Fruit fly (Drosophila melanogaster) whole organism, wandering third instar larva: ENCODE measurements around the gene CG8492.

ENCODE experiments used
- Dfd ChIP-seq: fragments of >200 bp; optimal IDR thresholded peaks from 2 replicates; lab custom pipeline; 2017; ENCODE audit warnings: missing biosample characterization, missing genetic modification characterization
- Myc ChIP-seq: fragments of >200 bp; optimal IDR thresholded peaks from 2 replicates; lab custom pipeline; 2017
- br ChIP-seq: fragments of 200-800 bp; sonication (Bioruptor generic); optimal IDR thresholded peaks from 2 replicates; lab custom pipeline; 2016; ENCODE audit warnings: missing biosample characterization, missing genetic modification characterization
- dmrt93B ChIP-seq: fragments of 200-800 bp; sonication (Bioruptor generic); optimal IDR thresholded peaks from 2 replicates; lab custom pipeline; 2018; ENCODE audit warnings: missing biosample characterization, mild to moderate bottlenecking, missing genetic modification characterization
- pan ChIP-seq: fragments of >200 bp; optimal IDR thresholded peaks from 2 replicates; lab custom pipeline; 2017

DNA sequence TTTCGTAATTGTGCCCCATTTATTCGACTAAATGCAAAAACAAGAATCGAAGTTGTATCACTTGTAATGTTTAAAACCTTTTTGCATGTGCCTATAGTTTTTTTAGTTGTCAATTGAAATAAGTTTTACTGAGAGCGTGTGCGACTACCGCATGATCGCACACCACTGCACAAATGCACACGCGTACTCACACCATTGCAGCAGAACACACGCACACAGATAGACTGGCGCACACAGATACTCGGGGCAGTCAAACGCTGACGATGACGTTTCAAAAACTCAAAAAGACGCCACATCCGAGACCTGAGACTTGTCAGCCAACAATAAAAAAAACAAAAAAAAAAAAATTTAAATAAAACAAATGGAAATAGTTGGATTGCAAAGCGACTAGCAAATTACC lies 41.5 kb upstream of the CG8492 start:
- TF ChIP-seq dmrt93B (GFP tag; lab: Kevin White, UChicago) (no peak), Myc (lab: Kevin White, UChicago) (no peak), Dfd (GFP tag; lab: Kevin White, UChicago) (no peak), pan (lab: Kevin White, UChicago) (no peak), br (GFP tag; lab: Kevin White, UChicago) (no peak)
